ENCODE assay signal across 6 worm cellular contexts in genomic region chrX:14824490-14825050, ce11.
TF ChIP-seq lines count a peak whose summit lies in the region.

Gene mbk-1, minus strand, starts transcription at chrX:14824540.

TF ChIP-seq in whole organism, L1 larva, 84 proteins besides CTCF, POLR2A, EP300 and RAD21 (continued from another document and continues in another):
- TF ChIP-seq nhr-85 (tag; lab: Kevin White, UChicago) (peak; percentile 74), jun-1 (tag; optimal IDR thresholded peaks at IDR 0.05; lab: Kevin White, UChicago) (peak; percentile 17), unc-130 (tag; optimal IDR thresholded peaks at IDR 0.05; lab: Kevin White, UChicago) (no peak), xbp-1 (tag; optimal IDR thresholded peaks at IDR 0.05; lab: Kevin White, UChicago) (peak; percentile 31), sox-4 (tag; optimal IDR thresholded peaks at IDR 0.05; lab: Kevin White, UChicago) (no peak), ceh-82 (tag; optimal IDR thresholded peaks at IDR 0.05; lab: Kevin White, UChicago) (peak in 2 of 3 experiments; percentile 11 to 59), mep-1 (tag; optimal IDR thresholded peaks at IDR 0.05; lab: Kevin White, UChicago) (peak; percentile 83), lin-14 (GFP tag; optimal IDR thresholded peaks at IDR 0.05; lab: Kevin White, UChicago) (peak; percentile 97), blmp-1 (tag; optimal IDR thresholded peaks at IDR 0.05; lab: Kevin White, UChicago) (peak; percentile 35), fos-1 (tag; optimal IDR thresholded peaks at IDR 0.05; lab: Kevin White, UChicago) (no peak), efl-1 (optimal IDR thresholded peaks at IDR 0.05; lab: Kevin White, UChicago) (peak; percentile 39 to 74), efl-1 (GFP tag; optimal IDR thresholded peaks at IDR 0.05 in 1 of 2; lab: Kevin White, UChicago) (peak; percentile 10 to 35), nhr-28 (tag; optimal IDR thresholded peaks at IDR 0.05; lab: Kevin White, UChicago) (no peak), fkh-8 (tag; optimal IDR thresholded peaks at IDR 0.05; lab: Kevin White, UChicago) (peak; percentile 40), elt-2 (tag; optimal IDR thresholded peaks at IDR 0.05; lab: Kevin White, UChicago) (peak; percentile 56), irx-1 (tag; optimal IDR thresholded peaks at IDR 0.05; lab: Kevin White, UChicago) (peak; percentile 39), nhr-47 (tag; optimal IDR thresholded peaks at IDR 0.05; lab: Kevin White, UChicago) (peak; percentile 73), lsy-2 (tag; optimal IDR thresholded peaks at IDR 0.05; lab: Kevin White, UChicago) (peak; percentile 48 to 76), efl-3 (GFP tag; optimal IDR thresholded peaks at IDR 0.05; lab: Kevin White, UChicago) (no peak), unc-30 (tag; optimal IDR thresholded peaks at IDR 0.05; lab: Kevin White, UChicago) (no peak), dsc-1 (tag; optimal IDR thresholded peaks at IDR 0.05; lab: Kevin White, UChicago) (peak; percentile 51), nhr-19 (GFP tag; conservative IDR thresholded peaks at IDR 0.05; lab: Robert Waterston, UW) (peak; percentile 47)

TF ChIP-seq in whole organism, L2 larva, 48 proteins besides CTCF, POLR2A, EP300 and RAD21 (continued from another document and continues in another):
- TF ChIP-seq nhr-77 (tag; optimal IDR thresholded peaks at IDR 0.05; lab: Kevin White, UChicago) (no peak), sem-4 (tag; optimal IDR thresholded peaks at IDR 0.05; lab: Kevin White, UChicago) (peak; percentile 15), unc-55 (GFP tag; optimal IDR thresholded peaks at IDR 0.05; lab: Kevin White, UChicago) (peak; percentile 63), nhr-6 (tag; optimal IDR thresholded peaks at IDR 0.05; lab: Kevin White, UChicago) (peak; percentile 8), crh-2 (tag; optimal IDR thresholded peaks at IDR 0.05; lab: Kevin White, UChicago) (peak; percentile 91), nhr-129 (tag; optimal IDR thresholded peaks at IDR 0.05; lab: Kevin White, UChicago) (peak; percentile 53), ztf-4 (tag; optimal IDR thresholded peaks at IDR 0.05; lab: Kevin White, UChicago) (no peak), lin-39 (tag; optimal IDR thresholded peaks at IDR 0.05; lab: Kevin White, UChicago) (no peak), blmp-1 (tag; optimal IDR thresholded peaks at IDR 0.05; lab: Kevin White, UChicago; ENCODE audit: insufficient read depth) (peak; percentile 10), ama-1 (optimal IDR thresholded peaks at IDR 0.05; lab: Kevin White, UChicago) (no peak), F13H6.1 (tag; optimal IDR thresholded peaks at IDR 0.05; lab: Kevin White, UChicago) (peak; percentile 77), ztf-11 (tag; optimal IDR thresholded peaks at IDR 0.05; lab: Kevin White, UChicago) (no peak), elt-3 (tag; optimal IDR thresholded peaks at IDR 0.05; lab: Kevin White, UChicago) (no peak), lin-13 (GFP tag; optimal IDR thresholded peaks at IDR 0.05; lab: Kevin White, UChicago) (peak; percentile 46), aly-2 (tag; optimal IDR thresholded peaks at IDR 0.05; lab: Kevin White, UChicago) (no peak), nhr-237 (tag; optimal IDR thresholded peaks at IDR 0.05; lab: Kevin White, UChicago) (no peak), ceh-16 (tag; optimal IDR thresholded peaks at IDR 0.05; lab: Kevin White, UChicago) (peak; percentile 5), mdl-1 (tag; optimal IDR thresholded peaks at IDR 0.05; lab: Kevin White, UChicago) (peak; percentile 62 to 71), C34F6.9 (tag; optimal IDR thresholded peaks at IDR 0.05; lab: Kevin White, UChicago) (peak; percentile 84), Y55F3AM.14 (GFP tag; optimal IDR thresholded peaks at IDR 0.05; lab: Kevin White, UChicago) (no peak), nhr-25 (tag; optimal IDR thresholded peaks at IDR 0.05; lab: Kevin White, UChicago) (peak; percentile 77), sma-3 (GFP tag; optimal IDR thresholded peaks at IDR 0.05; lab: Kevin White, UChicago) (peak; percentile 70), snpc-4 (tag; optimal IDR thresholded peaks at IDR 0.05; lab: Kevin White, UChicago) (peak; percentile 12)

TF ChIP-seq in whole organism, L3 larva, 47 proteins besides CTCF, POLR2A, EP300 and RAD21 (continued from another document):
- TF ChIP-seq ceh-28 (tag; optimal IDR thresholded peaks at IDR 0.05; lab: Kevin White, UChicago) = peak; percentile 26
- peak; percentile 26 for TF ChIP-seq tbx-2 (tag; optimal IDR thresholded peaks at IDR 0.05; lab: Kevin White, UChicago)
- peak; percentile 22 for TF ChIP-seq nhr-43 (tag; optimal IDR thresholded peaks at IDR 0.05; lab: Kevin White, UChicago; ENCODE audit: poor library complexity, severe bottlenecking)
- no peak for TF ChIP-seq unc-39 (tag; optimal IDR thresholded peaks at IDR 0.05; lab: Kevin White, UChicago)
- TF ChIP-seq ztf-11 (tag; optimal IDR thresholded peaks at IDR 0.05; lab: Kevin White, UChicago) = no peak
- TF ChIP-seq elt-2 (tag; optimal IDR thresholded peaks at IDR 0.05; lab: Kevin White, UChicago) = peak; percentile 73
- TF ChIP-seq lin-15B (tag; optimal IDR thresholded peaks at IDR 0.05; lab: Kevin White, UChicago) = peak; percentile 49
- no peak for TF ChIP-seq lsy-12 (tag; optimal IDR thresholded peaks at IDR 0.05; lab: Kevin White, UChicago)
- TF ChIP-seq mdl-1 (tag; optimal IDR thresholded peaks at IDR 0.05; lab: Kevin White, UChicago) = peak; percentile 26
- TF ChIP-seq nhr-25 (tag; optimal IDR thresholded peaks at IDR 0.05; lab: Kevin White, UChicago) = peak; percentile 76
- peak; percentile 37 for TF ChIP-seq ama-1 (optimal IDR thresholded peaks at IDR 0.05; lab: Kevin White, UChicago)
- no peak for TF ChIP-seq fkh-2 (tag; optimal IDR thresholded peaks at IDR 0.05; lab: Kevin White, UChicago)
- TF ChIP-seq mml-1 (tag; optimal IDR thresholded peaks at IDR 0.05; lab: Kevin White, UChicago) = no peak
- TF ChIP-seq nhr-23 (tag; optimal IDR thresholded peaks at IDR 0.05; lab: Kevin White, UChicago) = peak; percentile 59
- TF ChIP-seq egl-5 (tag; optimal IDR thresholded peaks at IDR 0.05; lab: Kevin White, UChicago) = peak; percentile 63
- no peak for TF ChIP-seq nhr-77 (tag; optimal IDR thresholded peaks at IDR 0.05; lab: Kevin White, UChicago)
- no peak for TF ChIP-seq nhr-67 (tag; optimal IDR thresholded peaks at IDR 0.05; lab: Kevin White, UChicago)
- peak; percentile 81 for TF ChIP-seq lin-39 (tag; optimal IDR thresholded peaks at IDR 0.05; lab: Kevin White, UChicago)
- TF ChIP-seq jun-1 (tag; optimal IDR thresholded peaks at IDR 0.05; lab: Kevin White, UChicago) = peak; percentile 51

TF ChIP-seq in whole organism, L4 larva, 104 proteins besides CTCF, POLR2A, EP300 and RAD21 (continued from another document and continues in another):
- TF ChIP-seq pha-4 (GFP tag; IDR thresholded peaks at IDR 0.05; lab: Robert Waterston, UW) = no peak
- no peak for TF ChIP-seq pha-4 (tag; optimal IDR thresholded peaks at IDR 0.05; lab: Kevin White, UChicago)
- TF ChIP-seq Y75B8A.6 (GFP tag; IDR thresholded peaks at IDR 0.05; lab: Robert Waterston, UW) = no peak
- no peak for TF ChIP-seq unc-130 (GFP tag; optimal IDR thresholded peaks at IDR 0.05; lab: Kevin White, UChicago)
- TF ChIP-seq cey-2 (tag; optimal IDR thresholded peaks at IDR 0.05; lab: Kevin White, UChicago; ENCODE audit: borderline replicate concordance, insufficient read depth) = no peak
- peak in 1 of 2 experiments; percentile 50 for TF ChIP-seq unc-62 (GFP tag; optimal IDR thresholded peaks at IDR 0.05 in 1 of 2; lab: Kevin White, UChicago)
- no peak for TF ChIP-seq unc-62 (tag; optimal IDR thresholded peaks at IDR 0.05; lab: Kevin White, UChicago)
- no peak for TF ChIP-seq daf-16 (GFP tag; optimal IDR thresholded peaks at IDR 0.05; lab: Kevin White, UChicago)
- TF ChIP-seq daf-16 (tag; optimal IDR thresholded peaks at IDR 0.05; lab: Kevin White, UChicago) = peak; percentile 76
- TF ChIP-seq nhr-111 (GFP tag; optimal IDR thresholded peaks at IDR 0.05; lab: Kevin White, UChicago) = no peak
- TF ChIP-seq spr-3 (GFP tag; optimal IDR thresholded peaks at IDR 0.05; lab: Kevin White, UChicago) = no peak
- TF ChIP-seq dve-1 (tag; optimal IDR thresholded peaks at IDR 0.05; lab: Kevin White, UChicago; ENCODE audit: insufficient read depth) = peak; percentile 85
- TF ChIP-seq ama-1 (optimal IDR thresholded peaks at IDR 0.05; lab: Kevin White, UChicago) = no peak
- TF ChIP-seq mep-1 (tag; optimal IDR thresholded peaks at IDR 0.05; lab: Kevin White, UChicago) = peak; percentile 86
- no peak for TF ChIP-seq mdt-29 (GFP tag; IDR thresholded peaks at IDR 0.05; lab: Robert Waterston, UW)
- TF ChIP-seq ceh-82 (tag; optimal IDR thresholded peaks at IDR 0.05; lab: Kevin White, UChicago) = no peak
- TF ChIP-seq T20F7.1 (GFP tag; optimal IDR thresholded peaks at IDR 0.05; lab: Kevin White, UChicago) = no peak
- TF ChIP-seq nhr-28 (tag; optimal IDR thresholded peaks at IDR 0.05; lab: Kevin White, UChicago) = peak; percentile 91
- no peak for TF ChIP-seq snpc-1.2 (GFP tag; IDR thresholded peaks at IDR 0.05; lab: Robert Waterston, UW)
- TF ChIP-seq vab-7 (GFP tag; IDR thresholded peaks at IDR 0.05; lab: Robert Waterston, UW) = no peak
- TF ChIP-seq zfp-3 (GFP tag; conservative IDR thresholded peaks at IDR 0.05; lab: Robert Waterston, UW) = 0 out of 2 replicates have a peak, but pooled peaks have one; percentile 37
- TF ChIP-seq hmg-1.1 (GFP tag; IDR thresholded peaks at IDR 0.05; lab: Robert Waterston, UW) = peak; percentile 80
- no peak for TF ChIP-seq mxl-2 (GFP tag; conservative IDR thresholded peaks at IDR 0.05; lab: Robert Waterston, UW)
- TF ChIP-seq aha-1 (tag; lab: Kevin White, UChicago) = no peak
- TF ChIP-seq nhr-10 (tag; optimal IDR thresholded peaks at IDR 0.05; lab: Kevin White, UChicago) = no peak
- no peak for TF ChIP-seq ztf-11 (tag; optimal IDR thresholded peaks at IDR 0.05; lab: Kevin White, UChicago)

TF ChIP-seq in whole organism, late embryonic, 69 proteins besides CTCF, POLR2A, EP300 and RAD21 (continued from another document):
- TF ChIP-seq ceh-31 (tag; optimal IDR thresholded peaks at IDR 0.05; lab: Kevin White, UChicago) (peak; percentile 52), elt-2 (tag; optimal IDR thresholded peaks at IDR 0.05; lab: Kevin White, UChicago) (peak; percentile 11), ceh-34 (tag; optimal IDR thresholded peaks at IDR 0.05; lab: Kevin White, UChicago) (peak; percentile 65), ceh-30 (tag; optimal IDR thresholded peaks at IDR 0.05; lab: Kevin White, UChicago) (no peak), nhr-11 (tag; optimal IDR thresholded peaks at IDR 0.05; lab: Kevin White, UChicago) (no peak), nfya-1 (tag; optimal IDR thresholded peaks at IDR 0.05; lab: Kevin White, UChicago) (peak; percentile 75), unc-42 (tag; optimal IDR thresholded peaks at IDR 0.05; lab: Kevin White, UChicago) (peak; percentile 28), hlh-8 (tag; optimal IDR thresholded peaks at IDR 0.05; lab: Kevin White, UChicago) (peak; percentile 0)

TF ChIP-seq in whole organism, young adult, 124 proteins besides CTCF, POLR2A, EP300 and RAD21 (continued from another document):
- TF ChIP-seq aptf-3 (GFP tag; IDR thresholded peaks at IDR 0.05; lab: Robert Waterston, UW) = no peak
- TF ChIP-seq ceh-100 (GFP tag; IDR thresholded peaks at IDR 0.05; lab: Robert Waterston, UW) = no peak
- no peak for TF ChIP-seq lin-54 (GFP tag; optimal IDR thresholded peaks at IDR 0.05; lab: Kevin White, UChicago)
- TF ChIP-seq F10E7.11 (tag; optimal IDR thresholded peaks at IDR 0.05; lab: Kevin White, UChicago) = no peak
- peak; percentile 29 for TF ChIP-seq K12H6.12 (tag; optimal IDR thresholded peaks at IDR 0.05; lab: Kevin White, UChicago)
- no peak for TF ChIP-seq snpc-4 (GFP tag; optimal IDR thresholded peaks at IDR 0.05; lab: Kevin White, UChicago)
- peak in 3 of 4 experiments; percentile 31 to 40 (median 35) for TF ChIP-seq snpc-4 (tag; optimal IDR thresholded peaks at IDR 0.05; lab: Kevin White, UChicago)
- no peak for TF ChIP-seq lin-35 (GFP tag; optimal IDR thresholded peaks at IDR 0.05; lab: Kevin White, UChicago)
- no peak for TF ChIP-seq lag-1 (GFP tag; IDR thresholded peaks at IDR 0.05; lab: Robert Waterston, UW)
- TF ChIP-seq pha-4 (tag; optimal IDR thresholded peaks at IDR 0.05; lab: Kevin White, UChicago) = no peak
- TF ChIP-seq snpc-3.4 (tag; optimal IDR thresholded peaks at IDR 0.05; lab: Kevin White, UChicago) = no peak
- TF ChIP-seq cebp-1 (GFP tag; IDR thresholded peaks at IDR 0.05; lab: Robert Waterston, UW) = no peak
- TF ChIP-seq cebp-1 (tag; optimal IDR thresholded peaks at IDR 0.05; lab: Kevin White, UChicago) = peak; percentile 73
- 0 out of 2 replicates have a peak, but pooled peaks have one; percentile 23 for TF ChIP-seq K11D2.4 (GFP tag; IDR thresholded peaks at IDR 0.05; lab: Robert Waterston, UW)
- TF ChIP-seq lin-40 (tag; optimal IDR thresholded peaks at IDR 0.05; lab: Kevin White, UChicago) = peak; percentile 60
- no peak for TF ChIP-seq ztf-28 (GFP tag; IDR thresholded peaks at IDR 0.05; lab: Robert Waterston, UW)
- peak; percentile 81 for TF ChIP-seq ceh-27 (GFP tag; optimal IDR thresholded peaks at IDR 0.05; lab: Kevin White, UChicago)
- peak; percentile 4 for TF ChIP-seq die-1 (tag; optimal IDR thresholded peaks at IDR 0.05; lab: Kevin White, UChicago)
- no peak for TF ChIP-seq ZK185.1 (tag; optimal IDR thresholded peaks at IDR 0.05; lab: Kevin White, UChicago; ENCODE audit: poor library complexity, severe bottlenecking)
- TF ChIP-seq unc-62 (GFP tag; optimal IDR thresholded peaks at IDR 0.05; lab: Kevin White, UChicago) = no peak
- TF ChIP-seq madf-10 (tag; optimal IDR thresholded peaks at IDR 0.05; lab: Kevin White, UChicago) = peak; percentile 41
- TF ChIP-seq F33H1.4 (GFP tag; IDR thresholded peaks at IDR 0.05; lab: Robert Waterston, UW) = no peak
- TF ChIP-seq let-526 (GFP tag; IDR thresholded peaks at IDR 0.05; lab: Robert Waterston, UW) = no peak
- TF ChIP-seq F37B4.10 (GFP tag; IDR thresholded peaks at IDR 0.05; lab: Robert Waterston, UW) = no peak
- TF ChIP-seq madf-3 (GFP tag; IDR thresholded peaks at IDR 0.05; lab: Robert Waterston, UW) = peak; percentile 87
- no peak for TF ChIP-seq rcor-1 (GFP tag; IDR thresholded peaks at IDR 0.05; lab: Robert Waterston, UW)
- TF ChIP-seq nhr-27 (tag; optimal IDR thresholded peaks at IDR 0.05; lab: Kevin White, UChicago) = no peak
- peak; percentile 35; the same call in 1 of the 2 replicates for TF ChIP-seq mcd-1 (GFP tag; IDR thresholded peaks at IDR 0.05; lab: Robert Waterston, UW)
- no peak for TF ChIP-seq F52B5.7 (tag; optimal IDR thresholded peaks at IDR 0.05; lab: Kevin White, UChicago)
- TF ChIP-seq tbx-9 (tag; optimal IDR thresholded peaks at IDR 0.05; lab: Kevin White, UChicago; ENCODE audit: borderline replicate concordance) = no peak
- TF ChIP-seq egl-44 (GFP tag; IDR thresholded peaks at IDR 0.05; lab: Robert Waterston, UW) = no peak
- TF ChIP-seq F39B2.1 (GFP tag; IDR thresholded peaks at IDR 0.05; lab: Robert Waterston, UW) = no peak
- TF ChIP-seq F57C9.4 (tag; optimal IDR thresholded peaks at IDR 0.05; lab: Kevin White, UChicago) = no peak
- TF ChIP-seq attf-5 (GFP tag; optimal IDR thresholded peaks at IDR 0.05; lab: Kevin White, UChicago) = peak; percentile 58
- TF ChIP-seq ztf-26 (tag; optimal IDR thresholded peaks at IDR 0.05; lab: Kevin White, UChicago) = peak; percentile 6
- TF ChIP-seq bed-1 (GFP tag; IDR thresholded peaks at IDR 0.05; lab: Robert Waterston, UW) = no peak
- TF ChIP-seq nfya-2 (GFP tag; IDR thresholded peaks at IDR 0.05; lab: Robert Waterston, UW) = no peak
- TF ChIP-seq rpc-1 (optimal IDR thresholded peaks at IDR 0.05; lab: Kevin White, UChicago) = no peak
- no peak for TF ChIP-seq rpc-1 (tag; optimal IDR thresholded peaks at IDR 0.05; lab: Kevin White, UChicago)
- TF ChIP-seq D2030.7 (GFP tag; IDR thresholded peaks at IDR 0.05; lab: Robert Waterston, UW) = no peak
- no peak for TF ChIP-seq attf-6 (GFP tag; IDR thresholded peaks at IDR 0.05; lab: Robert Waterston, UW)
- TF ChIP-seq snpc-1.1 (tag; optimal IDR thresholded peaks at IDR 0.05; lab: Kevin White, UChicago; ENCODE audit: insufficient read depth) = no peak
- TF ChIP-seq F55B11.4 (tag; optimal IDR thresholded peaks at IDR 0.05; lab: Kevin White, UChicago; ENCODE audit: borderline replicate concordance, insufficient read depth) = no peak
TF ChIP-seq in whole organism, young adult: peak in this region for 19.
